Fruit fly (Drosophila melanogaster) whole organism, embryonic: ENCODE measurements around the gene CG14354.
A peak's percentile ranks its signal among the peaks of the same experiment; 100 is the strongest.

Experiments used
- ATbp ChIP-seq: fragments of 200-800 bp; sonication (Bioruptor generic); optimal IDR thresholded peaks from 2 replicates; lab custom pipeline; 2017; ENCODE audit warnings: missing biosample characterization, mild to moderate bottlenecking, missing genetic modification characterization, missing genetic modification reagents
- Atf6 ChIP-seq: fragments of 200-800 bp; sonication (Bioruptor generic); IDR thresholded peaks from 2 replicates; pipeline ENCODE4 v1.3.6; 2022; ENCODE audit warnings: missing biosample characterization, missing genetic modification characterization
- B-H1 ChIP-seq: fragments of 200-800 bp; sonication (Bioruptor generic); IDR thresholded peaks from 3 replicates; pipeline ENCODE4 v1.3.6; 2022; ENCODE audit warnings: missing biosample characterization, missing genetic modification characterization
- BtbVII ChIP-seq: fragments of 200-800 bp; sonication (Bioruptor generic); optimal IDR thresholded peaks from 3 replicates; lab custom pipeline; 2017; ENCODE audit warnings: missing biosample characterization, mild to moderate bottlenecking, missing genetic modification characterization
- CG10147 ChIP-seq: fragments of 200-800 bp; sonication (Bioruptor generic); optimal IDR thresholded peaks from 2 replicates; lab custom pipeline; 2019; ENCODE audit warnings: missing biosample characterization, mild to moderate bottlenecking, missing genetic modification characterization, moderate library complexity
- CG11560 ChIP-seq: fragments of 200-800 bp; sonication (Bioruptor generic); IDR thresholded peaks from 3 replicates; pipeline ENCODE4 v1.3.6; 2022; ENCODE audit warnings: missing biosample characterization, missing genetic modification characterization
- CG11695 ChIP-seq: fragments of 200-800 bp; sonication (Bioruptor generic); IDR thresholded peaks from 3 replicates; pipeline ENCODE4 v1.3.6; 2022; ENCODE audit warnings: missing biosample characterization, missing genetic modification characterization
- CG12659 ChIP-seq: fragments of 200-800 bp; sonication (Bioruptor generic); optimal IDR thresholded peaks from 3 replicates; lab custom pipeline; 2017; ENCODE audit warnings: mild to moderate bottlenecking, missing biosample characterization, missing genetic modification reagents, missing genetic modification characterization
- CG13424 ChIP-seq: fragments of 200-800 bp; sonication (Bioruptor generic); optimal IDR thresholded peaks from 2 replicates; lab custom pipeline; 2019; ENCODE audit warnings: missing biosample characterization, mild to moderate bottlenecking, missing genetic modification characterization, moderate library complexity
- CG17328 ChIP-seq: fragments of 200-800 bp; sonication (Bioruptor generic); IDR thresholded peaks from 2 replicates; pipeline ENCODE4 v1.3.6; 2022; ENCODE audit warnings: missing biosample characterization, missing genetic modification characterization
- CG1832 ChIP-seq: fragments of 200-800 bp; sonication (Bioruptor generic); optimal IDR thresholded peaks from 2 replicates; lab custom pipeline; 2017; ENCODE audit warnings: missing biosample characterization, mild to moderate bottlenecking, missing genetic modification characterization, inconsistent platforms
- CG18599 ChIP-seq: fragments of 200-800 bp; sonication (Bioruptor generic); optimal IDR thresholded peaks from 3 replicates; lab custom pipeline; 2017; ENCODE audit warnings: missing biosample characterization, missing genetic modification characterization, mild to moderate bottlenecking, moderate library complexity, missing genetic modification reagents
- CG2678 ChIP-seq: fragments of 200-800 bp; sonication (Bioruptor generic); optimal IDR thresholded peaks from 3 replicates; lab custom pipeline; 2019; ENCODE audit warnings: missing biosample characterization, mild to moderate bottlenecking, missing genetic modification characterization, moderate library complexity
- CG31388 ChIP-seq: fragments of 200-800 bp; sonication (Bioruptor generic); optimal IDR thresholded peaks from 2 replicates; lab custom pipeline; 2016; ENCODE audit warnings: missing biosample characterization, missing genetic modification characterization
- CG4328 ChIP-seq: fragments of 200-800 bp; sonication (Bioruptor generic); optimal IDR thresholded peaks from 3 replicates; lab custom pipeline; 2017; ENCODE audit warnings: missing biosample characterization, missing genetic modification reagents, missing genetic modification characterization
- CG4820 ChIP-seq: fragments of 200-800 bp; sonication (Bioruptor generic); optimal IDR thresholded peaks from 3 replicates; lab custom pipeline; 2016; ENCODE audit warnings: missing biosample characterization, missing genetic modification characterization
- CG4854 ChIP-seq: fragments of 200-800 bp; sonication (Bioruptor generic); optimal IDR thresholded peaks from 2 replicates; lab custom pipeline; 2016; ENCODE audit warnings: missing biosample characterization, missing genetic modification characterization, inconsistent platforms
- CG5953 ChIP-seq: fragments of 200-800 bp; sonication (Bioruptor generic); IDR thresholded peaks from 2 replicates; pipeline ENCODE4 v1.3.6; 2022; ENCODE audit warnings: missing biosample characterization, missing genetic modification characterization
- CG7357 ChIP-seq: fragments of 200-800 bp; sonication (Bioruptor generic); IDR thresholded peaks from 3 replicates; pipeline ENCODE4 v1.3.6; 2022; ENCODE audit warnings: missing biosample characterization, missing genetic modification characterization
- CG7839 ChIP-seq: fragments of 200-800 bp; sonication (Bioruptor generic); optimal IDR thresholded peaks from 3 replicates; lab custom pipeline; 2018; ENCODE audit warnings: missing biosample characterization, mild to moderate bottlenecking, missing genetic modification characterization, moderate library complexity
- CG9437 ChIP-seq: fragments of 200-800 bp; sonication (Bioruptor generic); optimal IDR thresholded peaks from 2 replicates; lab custom pipeline; 2018; ENCODE audit warnings: missing biosample characterization, mild to moderate bottlenecking, missing genetic modification characterization
- CG9817 ChIP-seq: fragments of 200-800 bp; sonication (Bioruptor generic); optimal IDR thresholded peaks from 2 replicates; lab custom pipeline; 2018; ENCODE audit warnings: missing biosample characterization, mild to moderate bottlenecking, missing genetic modification characterization, moderate library complexity
- Dbx ChIP-seq: fragments of 200-800 bp; sonication (Bioruptor generic); IDR thresholded peaks from 3 replicates; pipeline ENCODE4 v1.3.6; 2022; ENCODE audit warnings: missing biosample characterization, missing genetic modification characterization
- Dek ChIP-seq: fragments of 200-800 bp; sonication (Bioruptor generic); optimal IDR thresholded peaks from 3 replicates; lab custom pipeline; 2019; ENCODE audit warnings: missing biosample characterization, mild to moderate bottlenecking, missing genetic modification characterization, moderate library complexity
- Doc2 ChIP-seq: fragments of 200-800 bp; sonication (Bioruptor generic); IDR thresholded peaks from 2 replicates; pipeline ENCODE4 v1.3.6; 2022; ENCODE audit warnings: missing biosample characterization, missing genetic modification characterization
- E2f1 ChIP-seq: fragments of 200-800 bp; sonication (Bioruptor generic); IDR thresholded peaks from 2 replicates; pipeline ENCODE4 v1.3.6; 2022; ENCODE audit warnings: missing biosample characterization, missing genetic modification characterization
- H15 ChIP-seq: fragments of 200-800 bp; sonication (Bioruptor generic); IDR thresholded peaks from 3 replicates; pipeline ENCODE4 v1.3.6; 2022; ENCODE audit warnings: missing biosample characterization, missing genetic modification characterization
- H2.0 ChIP-seq: fragments of 200-800 bp; sonication (Bioruptor generic); IDR thresholded peaks from 2 replicates; pipeline ENCODE4 v1.3.6; 2022; ENCODE audit warnings: missing biosample characterization, missing genetic modification characterization
- Hmr ChIP-seq: fragments of 200-800 bp; sonication (Bioruptor generic); optimal IDR thresholded peaks from 3 replicates; lab custom pipeline; 2017; ENCODE audit warnings: mild to moderate bottlenecking, missing biosample characterization, missing genetic modification reagents, missing genetic modification characterization
- Hr51 ChIP-seq, 2 experiments: fragments of 200-800 bp; sonication (Bioruptor generic); optimal IDR thresholded peaks; 2 replicates in 1 of 2; 3 replicates in 1 of 2; lab custom pipeline; 2016 to 2018; ENCODE audit warnings: missing biosample characterization in 2 of 2, missing genetic modification characterization in 2 of 2, mild to moderate bottlenecking in 1 of 2, moderate library complexity in 1 of 2
- Mad ChIP-seq: fragments of 200-800 bp; sonication (Bioruptor generic); optimal IDR thresholded peaks from 2 replicates; lab custom pipeline; 2016; ENCODE audit warnings: missing biosample characterization, missing genetic modification characterization
- Meics ChIP-seq: fragments of 200-800 bp; sonication (Bioruptor generic); optimal IDR thresholded peaks from 2 replicates; lab custom pipeline; 2017; ENCODE audit warnings: missing biosample characterization, mild to moderate bottlenecking, missing genetic modification characterization
- NfI ChIP-seq: fragments of 200-800 bp; sonication (Bioruptor generic); optimal IDR thresholded peaks from 3 replicates; lab custom pipeline; 2018; ENCODE audit warnings: missing biosample characterization, mild to moderate bottlenecking, missing genetic modification characterization, moderate library complexity
- Oli ChIP-seq: fragments of 200-800 bp; sonication (Bioruptor generic); optimal IDR thresholded peaks from 2 replicates; lab custom pipeline; 2018; ENCODE audit warnings: missing biosample characterization, mild to moderate bottlenecking, missing genetic modification characterization, moderate library complexity
- Sox100B ChIP-seq: fragments of 200-800 bp; sonication (Bioruptor generic); optimal IDR thresholded peaks from 3 replicates; lab custom pipeline; 2018; ENCODE audit warnings: missing biosample characterization, mild to moderate bottlenecking, missing genetic modification characterization
- cwo ChIP-seq: fragments of 200-800 bp; sonication (Bioruptor generic); optimal IDR thresholded peaks from 3 replicates; lab custom pipeline; 2017; ENCODE audit warnings: missing biosample characterization, missing genetic modification characterization, mild to moderate bottlenecking, moderate library complexity, missing genetic modification reagents
- dmrt99B ChIP-seq: fragments of 200-800 bp; sonication (Bioruptor generic); optimal IDR thresholded peaks from 2 replicates; lab custom pipeline; 2018; ENCODE audit warnings: missing biosample characterization, mild to moderate bottlenecking, missing genetic modification characterization, moderate library complexity
- dysf ChIP-seq: fragments of 200-800 bp; sonication (Bioruptor generic); IDR thresholded peaks from 3 replicates; pipeline ENCODE4 v1.3.6; 2022; ENCODE audit warnings: missing biosample characterization, missing genetic modification characterization
- ewg ChIP-seq: fragments of 200-800 bp; sonication (Bioruptor generic); optimal IDR thresholded peaks from 3 replicates; lab custom pipeline; 2017; ENCODE audit warnings: mild to moderate bottlenecking, missing biosample characterization, missing genetic modification reagents, missing genetic modification characterization
- gcm2 ChIP-seq: fragments of 200-800 bp; sonication (Bioruptor generic); optimal IDR thresholded peaks from 2 replicates; lab custom pipeline; 2016; ENCODE audit warnings: missing biosample characterization, missing genetic modification characterization
- gem ChIP-seq: fragments of 200-800 bp; sonication (Bioruptor generic); optimal IDR thresholded peaks from 2 replicates; lab custom pipeline; 2019; ENCODE audit warnings: missing biosample characterization, mild to moderate bottlenecking, missing genetic modification characterization, moderate library complexity
- gsb-n ChIP-seq: fragments of 200-800 bp; sonication (Bioruptor generic); optimal IDR thresholded peaks from 3 replicates; lab custom pipeline; 2018; ENCODE audit warnings: missing biosample characterization, mild to moderate bottlenecking, missing genetic modification characterization
- gt ChIP-seq: fragments of 200-800 bp; sonication (Bioruptor generic); IDR thresholded peaks from 2 replicates; pipeline ENCODE4 v1.3.6; 2022; ENCODE audit warnings: missing biosample characterization, missing genetic modification characterization
- hb ChIP-seq: fragments of 200-800 bp; sonication (Bioruptor generic); IDR thresholded peaks from 3 replicates; pipeline ENCODE4 v1.3.6; 2022; ENCODE audit warnings: missing biosample characterization, missing genetic modification characterization; ENCODE audit not compliant: partially characterized antibody
- ind ChIP-seq: fragments of 200-800 bp; sonication (Bioruptor generic); optimal IDR thresholded peaks from 3 replicates; lab custom pipeline; 2016; ENCODE audit warnings: missing biosample characterization, missing genetic modification characterization
- kni ChIP-seq: fragments of 200-800 bp; sonication (Bioruptor generic); optimal IDR thresholded peaks from 3 replicates; lab custom pipeline; 2017; ENCODE audit warnings: mild to moderate bottlenecking, missing biosample characterization, missing genetic modification reagents, missing genetic modification characterization
- scrt ChIP-seq: fragments of 200-800 bp; sonication (Bioruptor generic); optimal IDR thresholded peaks from 2 replicates; lab custom pipeline; 2018; ENCODE audit warnings: missing biosample characterization, mild to moderate bottlenecking, missing genetic modification characterization, moderate library complexity
- trem ChIP-seq: fragments of 200-800 bp; optimal IDR thresholded peaks from 3 replicates; lab custom pipeline; 2019; ENCODE audit warnings: missing biosample characterization, mild to moderate bottlenecking, missing genetic modification characterization, moderate library complexity
- twi ChIP-seq: fragments of 200-800 bp; optimal IDR thresholded peaks from 2 replicates; lab custom pipeline; 2019; ENCODE audit warnings: missing biosample characterization, mild to moderate bottlenecking, missing genetic modification characterization, moderate library complexity

CG14354 gene

DNA sequence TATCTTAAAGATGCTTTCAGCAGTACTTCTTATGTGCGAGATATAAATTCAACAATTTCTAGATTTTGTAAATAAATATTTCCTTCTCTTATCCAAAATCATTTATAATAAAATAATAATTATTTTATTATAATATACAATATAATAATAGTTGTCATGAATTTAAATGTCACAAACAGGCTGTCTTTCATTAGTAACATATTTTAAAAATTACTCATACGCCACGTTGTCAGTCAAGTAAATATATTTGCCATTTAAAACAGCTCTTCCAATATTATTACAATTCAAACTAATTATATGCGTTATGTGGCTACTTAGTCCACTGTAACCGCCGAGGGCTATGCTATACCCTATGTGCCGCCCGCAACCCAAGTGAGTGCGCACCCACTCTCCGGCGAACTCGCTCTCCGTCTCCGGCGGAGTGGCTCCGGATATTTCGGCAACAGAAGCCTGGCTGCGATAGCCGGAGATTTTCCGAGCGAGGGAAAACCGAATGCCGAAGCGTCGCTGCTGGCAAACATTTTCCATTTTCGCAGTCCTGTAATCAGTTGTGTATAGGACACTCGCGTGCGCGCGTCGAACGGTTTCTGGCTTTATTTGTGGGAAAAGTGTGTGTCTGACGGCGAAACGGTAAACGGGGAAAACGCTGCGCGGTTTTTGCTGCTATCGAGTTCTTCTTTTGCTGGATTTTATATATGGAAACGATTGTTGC, 40.5 kb downstream of the CG14354 start, which contains the start of gene CG5890 (continued):
- TF ChIP-seq CG4328 (GFP tag; lab: Kevin White, UChicago) (peak; percentile 8), scrt (GFP tag; lab: Kevin White, UChicago) (peak; percentile 12), ATbp (no peak), CG5953 (no peak), gem (tag; lab: Kevin White, UChicago) (peak; percentile 48), CG13424 (tag; lab: Kevin White, UChicago) (peak; percentile 24), CG1832 (GFP tag; lab: Kevin White, UChicago) (no peak), gsb-n (tag; lab: Kevin White, UChicago) (no peak), Meics (GFP tag; lab: Kevin White, UChicago) (peak; percentile 72), CG10147 (GFP tag; lab: Kevin White, UChicago) (peak; percentile 39), CG9437 (GFP tag; lab: Kevin White, UChicago) (peak; percentile 3), BtbVII (GFP tag; lab: Kevin White, UChicago) (peak; percentile 18), CG9817 (tag; lab: Kevin White, UChicago) (peak; percentile 8), Dbx (GFP tag; lab: Robert Waterston, UW) (no peak), CG11560 (tag; lab: Robert Waterston, UW) (no peak), gcm2 (no peak), H15 (GFP tag; lab: Robert Waterston, UW) (no peak), CG31388 (GFP tag; lab: Kevin White, UChicago) (no peak), dmrt99B (peak; percentile 48), CG4854 (GFP tag; lab: Kevin White, UChicago) (no peak), twi (tag; lab: Kevin White, UChicago) (no peak), Atf6 (no peak), H2.0 (no peak), CG2678 (tag; lab: Kevin White, UChicago) (peak; percentile 72), CG18599 (peak; percentile 67), NfI (GFP tag; lab: Kevin White, UChicago) (peak; percentile 30), CG11695 (GFP tag; lab: Robert Waterston, UW) (no peak), dysf (GFP tag; lab: Robert Waterston, UW) (0 out of 3 replicates have a peak, but pooled peaks have one; percentile 18), Mad (GFP tag; lab: Kevin White, UChicago) (no peak), CG7839 (tag; lab: Kevin White, UChicago) (peak; percentile 57), hb (GFP tag; lab: Robert Waterston, UW) (no peak), E2f1 (no peak), trem (tag; lab: Kevin White, UChicago) (no peak), Oli (no peak), CG7357 (GFP tag; lab: Robert Waterston, UW) (no peak), ewg (GFP tag; lab: Kevin White, UChicago) (peak; percentile 18), ind (GFP tag; lab: Kevin White, UChicago) (peak; percentile 17), cwo (GFP tag; lab: Kevin White, UChicago) (peak; percentile 48), Hmr (peak; percentile 62), Doc2 (GFP tag; lab: Robert Waterston, UW) (no peak), kni (no peak), Dek (no peak), Sox100B (GFP tag; lab: Kevin White, UChicago) (peak; percentile 41), B-H1 (GFP tag; lab: Robert Waterston, UW) (no peak), gt (GFP tag; lab: Robert Waterston, UW) (no peak), Hr51 (GFP tag; optimal IDR thresholded peaks at IDR 0.05; lab: Kevin White, UChicago) (peak in 1 of 2 experiments; percentile 44), CG12659 (GFP tag; lab: Kevin White, UChicago) (peak; percentile 7), CG17328 (GFP tag; lab: Robert Waterston, UW) (no peak), CG4820 (GFP tag; lab: Kevin White, UChicago) (no peak)
